Fruit fly (Drosophila melanogaster) Kc167 (cell line): ENCODE data around the gene CG31371.

Experiments used
- Myc ChIP-seq: fragments of >200 bp; optimal IDR thresholded peaks from 2 replicates; lab custom pipeline; 2017; ENCODE audit warnings: missing external identifiers
- h ChIP-seq: fragments of >200 bp; optimal IDR thresholded peaks from 3 replicates; lab custom pipeline; 2018; ENCODE audit warnings: missing external identifiers
- insv ChIP-seq: fragments of >200 bp; optimal IDR thresholded peaks from 3 replicates; lab custom pipeline; 2018; ENCODE audit warnings: missing external identifiers
- psq ChIP-seq: fragments of >200 bp; optimal IDR thresholded peaks from 2 replicates; lab custom pipeline; 2017; ENCODE audit warnings: missing external identifiers
- ttk ChIP-seq: sonication (Bioruptor generic); optimal IDR thresholded peaks from 2 replicates; lab custom pipeline; 2017; ENCODE audit warnings: missing external identifiers

dm6 chr3R:30528692-30529305 lies 25.5 kb upstream of the CG31371 start:
- no peak for TF ChIP-seq Myc
- no peak for TF ChIP-seq h (lab: Kevin White, UChicago)
- TF ChIP-seq psq: no peak
- TF ChIP-seq ttk (lab: Kevin White, UChicago): no peak
- TF ChIP-seq insv: no peak
